Worm (Caenorhabditis elegans) whole organism, L4/young adult: ENCODE measurements around the gene fbxa-27.

Experiments
- W03F9.2 ChIP-seq: fragments of 150-350 bp; optimal IDR thresholded peaks from 2 replicates; lab custom pipeline; 2014; ENCODE audit warnings: missing biosample characterization, missing genetic modification characterization
- dao-5 ChIP-seq: sonication (generic microtip); optimal IDR thresholded peaks from 2 replicates; lab custom pipeline; 2016; ENCODE audit warnings: missing genotype, missing genetic modification characterization, moderate library complexity, missing compliant biosample characterization
- him-1 ChIP-seq: sonication (generic microtip); optimal IDR thresholded peaks from 2 replicates; lab custom pipeline; 2016; ENCODE audit warnings: missing genotype, missing genetic modification reagents, missing genetic modification characterization, missing compliant biosample characterization

DNA sequence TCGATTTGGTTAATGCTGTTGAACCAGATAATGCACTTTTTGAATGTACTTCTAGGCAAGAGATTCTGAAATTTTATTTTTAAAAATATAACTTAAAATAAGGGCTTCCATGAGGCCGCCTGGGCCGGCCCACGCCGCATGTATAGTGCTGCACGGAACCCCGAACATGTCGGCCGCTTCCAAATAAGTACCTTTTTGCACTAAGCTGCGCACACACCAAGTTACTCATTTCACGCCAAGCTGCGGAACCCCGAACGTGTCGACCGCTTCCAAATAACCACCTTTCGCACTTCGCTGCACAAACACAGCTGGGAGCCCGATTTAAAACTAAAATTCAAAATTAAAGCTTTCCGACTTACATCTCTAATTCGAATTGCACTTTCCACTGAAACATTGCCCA is 31.4 kb upstream of the fbxa-27 start:
- no peak for TF ChIP-seq him-1
- TF ChIP-seq W03F9.2 (tag; lab: Kevin White, UChicago), result no peak
- TF ChIP-seq dao-5 (tag; lab: Kevin White, UChicago), result no peak
